Worm (Caenorhabditis elegans): ENCODE data around the gene F21C10.3.

DNA sequence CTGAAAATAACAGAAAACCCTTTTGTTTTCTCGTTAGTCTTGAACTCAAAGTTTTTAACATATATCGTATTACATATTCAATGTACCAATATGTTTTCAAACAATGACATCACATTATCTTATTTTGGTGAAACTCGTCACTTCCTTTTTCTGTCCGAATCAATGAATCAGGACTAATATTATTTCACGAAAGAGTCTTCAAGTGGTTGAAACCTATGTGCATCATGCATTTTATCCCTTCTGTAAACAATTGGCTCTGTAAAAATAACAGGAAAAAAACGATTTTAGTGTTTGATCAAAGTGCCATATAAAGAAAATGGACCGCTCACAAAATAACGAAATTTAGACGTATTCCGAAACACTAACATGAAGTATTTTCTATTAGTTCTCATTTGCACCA, 19.7 kb upstream of the F21C10.3 start, which contains the start of gene F21C10.18:
- TF ChIP-seq tra-4 (tag; optimal IDR thresholded peaks at IDR 0.05) (no peak), ama-1 (optimal IDR thresholded peaks at IDR 0.05) (no peak), flt-1 (GFP tag; IDR thresholded peaks at IDR 0.05) (no peak), hmbx-1 (tag; optimal IDR thresholded peaks at IDR 0.05) (no peak), ets-7 (tag; optimal IDR thresholded peaks at IDR 0.05) (no peak), F13C5.2 (tag; optimal IDR thresholded peaks at IDR 0.05) (no peak), pes-1 (GFP tag; IDR thresholded peaks at IDR 0.05) (no peak), aly-1 (tag; optimal IDR thresholded peaks at IDR 0.05) (no peak), sea-1 (GFP tag; conservative IDR thresholded peaks at IDR 0.05) (no peak), B0310.2 (tag; optimal IDR thresholded peaks at IDR 0.05) (no peak), hmg-4 (GFP tag; optimal IDR thresholded peaks at IDR 0.05) (no peak), tbx-37 (GFP tag; conservative IDR thresholded peaks at IDR 0.05) (no peak)
